Fruit fly (Drosophila melanogaster): ENCODE data around the gene Grx5.

Gene Grx5

DNA sequence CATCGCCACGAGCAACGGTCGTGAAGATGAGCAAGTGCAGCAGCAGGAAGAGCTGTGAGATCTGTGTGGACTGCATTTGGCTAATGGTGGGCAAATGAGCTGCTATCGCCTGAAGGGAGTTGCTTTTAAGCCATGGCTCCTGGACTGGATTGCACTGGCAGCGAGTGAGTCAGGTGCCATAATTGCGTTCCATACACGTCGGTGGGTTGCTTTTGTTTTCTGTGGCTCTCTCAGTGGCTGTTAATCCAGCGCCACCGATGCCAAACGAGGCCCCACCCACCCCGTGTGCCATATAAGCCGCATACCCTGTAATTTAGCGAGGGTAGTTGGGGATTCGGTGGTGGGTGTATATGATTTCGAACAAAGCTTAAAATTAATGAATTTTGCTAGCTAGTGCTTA is 6.7 kb upstream of the Grx5 start, which contains the start of gene CG12539:
TSS of gene CG12539 (minus strand) at position 101 of the 400 bp plus-strand sequence.
- TF ChIP-seq CG17801 (GFP tag; optimal IDR thresholded peaks at IDR 0.05; ENCODE audit: partially characterized antibody), result no peak

DNA sequence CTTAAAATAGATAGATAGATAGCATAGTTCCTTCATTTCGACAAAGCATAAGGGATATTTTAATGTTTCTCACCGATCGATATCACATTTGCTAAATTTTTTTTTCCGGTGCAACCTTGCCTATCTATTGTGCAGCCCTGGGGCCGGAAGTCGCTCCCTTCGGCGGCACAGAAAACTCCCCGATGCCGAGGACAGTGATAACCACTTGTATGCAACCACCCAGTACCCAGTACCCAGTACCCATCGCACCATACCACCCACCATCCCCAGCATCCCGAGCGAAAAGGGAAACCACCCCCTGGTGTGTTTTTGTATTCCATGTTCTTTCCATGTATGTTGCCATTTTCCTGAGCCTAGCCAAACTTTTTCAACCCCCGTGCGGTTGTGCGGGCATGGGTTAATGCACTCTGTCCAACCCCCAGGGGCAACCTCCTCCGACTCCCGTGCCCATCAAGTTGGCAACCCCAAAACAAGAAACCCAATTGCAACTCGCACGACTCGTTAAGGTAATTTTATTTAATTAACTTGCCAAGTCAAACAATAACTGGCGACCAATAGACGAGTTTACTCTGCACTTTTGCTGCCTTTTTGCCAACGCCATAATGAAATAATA is 4.0 kb upstream of the Grx5 start:
- TF ChIP-seq CG17801 (GFP tag; optimal IDR thresholded peaks at IDR 0.05; ENCODE audit: partially characterized antibody), result no peak

DNA sequence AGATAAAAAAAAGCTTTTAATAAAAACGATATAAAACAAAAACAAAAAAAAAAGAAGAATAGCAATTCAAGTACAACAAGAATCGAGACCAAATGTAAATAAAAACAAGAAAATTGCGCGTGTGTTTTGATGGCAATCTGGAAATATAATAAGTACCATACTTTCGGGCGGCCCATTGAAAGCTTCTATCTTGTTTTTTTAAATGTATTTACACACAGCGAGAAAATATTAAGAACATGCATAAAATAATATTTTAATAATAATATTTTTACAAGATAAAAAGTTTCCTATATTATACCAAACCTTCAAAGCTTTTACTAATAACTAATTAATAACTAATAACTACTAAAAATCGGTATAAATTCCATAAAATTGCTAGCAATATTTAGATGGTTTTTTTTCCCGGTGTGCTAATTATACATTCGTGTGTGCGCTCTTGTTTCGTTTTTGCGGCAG is 2.4 kb upstream of the Grx5 start:
- peak; percentile 87 for TF ChIP-seq CG17801 (GFP tag; optimal IDR thresholded peaks at IDR 0.05; ENCODE audit: partially characterized antibody)

DNA sequence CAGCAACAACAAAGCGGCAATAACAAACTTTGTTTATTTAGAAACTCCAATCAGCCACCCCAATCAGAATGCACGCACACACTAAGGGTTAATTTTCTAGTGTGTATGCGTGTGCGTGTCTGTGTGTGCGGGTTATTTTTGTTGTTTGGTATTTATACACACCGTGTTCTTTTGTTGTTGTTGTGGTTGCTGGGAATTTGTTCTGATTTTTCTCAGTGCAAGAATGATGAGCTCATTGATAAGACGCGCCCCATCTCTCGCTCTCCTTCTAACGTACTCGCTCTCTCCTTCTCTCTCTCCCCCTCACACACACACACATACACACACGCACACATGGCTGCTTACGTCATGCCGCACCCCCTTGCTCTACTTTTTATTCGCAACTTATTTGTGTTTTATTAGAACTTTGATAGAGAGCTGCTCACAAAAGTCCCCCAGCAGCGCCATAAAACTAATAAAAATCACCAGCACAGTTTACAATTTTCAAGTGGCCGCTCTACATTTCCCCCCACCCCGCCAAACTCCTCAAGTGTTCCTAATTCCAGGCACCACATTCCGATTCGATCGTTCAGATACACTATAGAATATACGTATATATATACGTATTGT is 1.8 kb upstream of the Grx5 start:
- no peak for TF ChIP-seq CG17801 (GFP tag; optimal IDR thresholded peaks at IDR 0.05; ENCODE audit: partially characterized antibody)

dm6 chrX:14839047-14839446 is 1.0 kb upstream of the Grx5 start, which contains the start of the genes CG32590 and Flo2:
CG32590 (minus strand) TSS chrX:14839106.
Flo2 (plus strand) TSS chrX:14839376.
- peak; percentile 82 for TF ChIP-seq CG17801 (GFP tag; optimal IDR thresholded peaks at IDR 0.05; ENCODE audit: partially characterized antibody)

DNA sequence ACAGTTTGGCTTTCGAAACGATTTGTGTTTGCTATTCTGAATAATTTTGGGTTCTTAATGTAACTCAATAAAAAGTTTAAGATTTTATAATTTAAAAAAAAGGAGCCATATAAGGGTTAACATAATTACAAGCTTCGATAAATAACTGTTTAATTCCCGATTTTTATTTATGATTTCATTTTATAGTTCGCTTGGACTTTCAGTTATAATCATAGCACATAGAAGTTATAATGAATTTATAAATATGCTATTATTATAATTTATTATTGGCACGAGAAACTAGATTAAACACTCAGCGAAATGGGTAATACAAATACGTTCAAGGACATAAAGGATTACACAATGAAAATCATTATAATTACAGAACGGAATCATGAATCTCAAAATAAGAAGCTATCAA is 1.6 kb downstream of the Grx5 start, which contains the start of gene CG14410:
TSS of gene CG14410 (plus strand) at position 301 of the 400 bp plus-strand sequence.
- no peak for TF ChIP-seq CG17801 (GFP tag; optimal IDR thresholded peaks at IDR 0.05; ENCODE audit: partially characterized antibody)

- TF ChIP-seq CG17801 (GFP tag; optimal IDR thresholded peaks at IDR 0.05; ENCODE audit: partially characterized antibody), result no peak
Observed at dm6 chrX:14832562-14833303, 5.3 kb downstream of the Grx5 start, which contains the start of gene CG14411. CG14411 (plus strand) TSS chrX:14832647.

DNA sequence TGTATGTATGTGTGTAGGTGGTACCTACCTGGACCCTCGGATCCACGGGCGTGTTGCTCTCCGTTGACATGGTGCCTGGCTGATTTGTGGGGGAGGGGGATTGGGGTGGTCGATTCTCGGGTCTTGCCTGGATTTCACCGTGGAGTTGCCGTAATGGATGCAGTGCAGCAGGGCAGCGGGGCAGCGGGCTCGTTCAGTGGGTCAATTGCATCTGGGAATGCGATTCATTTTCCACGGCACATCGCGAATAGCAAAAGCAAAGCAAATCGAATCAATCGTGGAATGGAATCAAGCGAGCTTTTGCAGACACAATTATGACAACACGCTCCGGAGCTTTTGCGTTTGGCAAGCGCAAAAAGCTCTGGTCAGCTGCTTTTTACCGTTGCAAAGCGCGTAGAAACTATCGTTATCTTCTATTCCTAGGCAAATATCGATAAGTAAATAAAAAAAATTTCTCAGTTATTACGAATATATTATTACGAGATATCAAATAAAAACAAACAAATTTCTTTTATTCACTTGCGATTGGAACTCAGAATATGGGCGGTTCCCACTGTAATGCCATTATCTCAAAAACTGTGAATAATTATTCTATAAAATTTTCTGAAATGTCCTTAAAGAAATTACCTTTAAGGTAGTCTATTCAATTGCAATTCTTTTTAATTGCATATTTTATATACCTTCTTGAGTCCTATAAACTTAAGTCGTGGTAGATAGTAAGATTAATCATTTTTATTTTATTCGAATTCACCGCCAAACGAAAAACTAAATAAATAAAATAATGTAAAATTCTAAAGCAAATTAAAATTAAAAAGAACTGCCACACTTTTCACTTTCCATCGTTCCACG is 6.1 kb downstream of the Grx5 start, which contains the start of gene CG14408:
TSS of gene CG14408 (minus strand) at position 321 of the 849 bp plus-strand sequence.
- TF ChIP-seq CG17801 (GFP tag; optimal IDR thresholded peaks at IDR 0.05; ENCODE audit: partially characterized antibody), result no peak

- TF ChIP-seq CG17801 (GFP tag; optimal IDR thresholded peaks at IDR 0.05; ENCODE audit: partially characterized antibody), result no peak
Observed at dm6 chrX:14827643-14828042, 10.4 kb downstream of the Grx5 start.

DNA sequence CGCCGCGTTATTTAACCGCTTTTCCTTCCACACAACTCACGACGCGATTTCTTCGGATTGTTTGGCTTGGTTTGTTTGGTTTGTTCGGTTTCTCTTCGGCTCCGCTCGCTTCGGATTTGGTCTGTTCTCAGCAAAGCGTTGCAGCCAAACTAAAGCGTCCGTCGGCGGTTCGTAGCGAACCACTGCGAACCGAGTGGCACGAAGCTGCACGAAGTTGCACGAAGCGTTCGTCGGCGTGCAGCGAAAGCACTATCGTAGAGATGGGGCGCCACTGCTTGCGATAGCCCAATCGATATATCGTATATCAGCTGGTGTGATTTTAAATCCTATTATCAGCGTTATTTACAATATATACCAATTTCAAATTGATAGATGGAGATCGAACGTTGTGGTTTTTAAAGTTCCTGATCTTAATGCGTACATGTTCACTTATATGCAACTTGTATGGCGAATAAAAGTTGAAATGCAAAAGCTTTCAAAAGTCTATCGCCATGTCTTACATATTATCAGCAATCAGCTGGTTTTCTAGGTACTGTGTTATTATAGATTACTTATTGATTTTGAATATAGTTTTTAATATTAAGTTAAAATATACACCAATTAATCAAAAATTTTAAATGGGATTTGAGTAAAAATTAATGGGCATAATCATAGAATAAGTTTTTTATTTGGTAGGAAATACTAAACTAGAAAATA is 11.9 kb downstream of the Grx5 start, which contains the start of gene rut:
TSS of gene rut (minus strand) at position 152 of the 696 bp plus-strand sequence.
- no peak for TF ChIP-seq CG17801 (GFP tag; optimal IDR thresholded peaks at IDR 0.05; ENCODE audit: partially characterized antibody)

DNA sequence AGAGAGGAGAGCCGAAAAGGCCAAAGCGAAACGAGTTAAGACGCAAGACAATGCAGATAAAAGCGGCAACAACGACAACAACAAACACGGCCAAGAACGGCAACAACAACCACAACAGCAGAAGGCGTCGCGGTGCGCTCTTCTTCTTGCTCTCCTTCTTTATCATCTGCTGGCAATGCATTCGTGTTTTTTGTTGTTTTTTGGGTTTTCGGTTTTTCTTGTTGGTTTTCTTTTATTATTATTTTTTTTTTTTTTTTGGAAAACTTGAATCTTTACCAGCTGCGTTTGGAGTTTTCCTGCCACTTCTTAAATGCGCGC is 12.6 kb downstream of the Grx5 start:
- TF ChIP-seq CG17801 (GFP tag; optimal IDR thresholded peaks at IDR 0.05; ENCODE audit: partially characterized antibody), result no peak

- no peak for TF ChIP-seq CG17801 (GFP tag; optimal IDR thresholded peaks at IDR 0.05; ENCODE audit: partially characterized antibody)
Observed at dm6 chrX:14824690-14825469, 13.1 kb downstream of the Grx5 start.

DNA sequence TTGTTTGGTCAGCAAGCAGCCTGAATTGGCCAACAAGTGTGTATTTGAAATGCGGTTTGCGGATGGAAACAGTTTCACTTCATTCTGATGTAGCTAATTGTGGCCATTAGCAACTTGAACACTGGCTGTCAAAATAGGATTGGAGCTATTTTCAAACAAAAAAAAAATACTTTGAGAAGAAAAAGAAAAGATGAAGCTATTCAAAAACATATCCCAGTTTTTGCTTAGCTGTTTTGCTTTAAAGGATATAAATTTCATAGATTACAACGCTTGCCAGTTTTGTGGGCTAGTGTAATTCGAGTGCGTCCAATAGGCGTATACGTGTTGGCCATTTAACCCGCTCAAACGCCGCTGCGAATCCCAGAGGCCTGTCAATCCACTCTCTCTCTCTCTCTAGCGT is 25.8 kb downstream of the Grx5 start:
- no peak for TF ChIP-seq CG17801 (GFP tag; optimal IDR thresholded peaks at IDR 0.05; ENCODE audit: partially characterized antibody)

Data from ovary, adult (tissue).